Fruit fly (Drosophila melanogaster) whole organism, embryonic: ENCODE measurements around the gene Nepl9.

Experiments
- CG1024 ChIP-seq: fragments of 200-800 bp; sonication (Bioruptor generic); IDR thresholded peaks from 2 replicates; pipeline ENCODE4 v1.3.6; 2022; ENCODE audit warnings: missing biosample characterization, missing genetic modification characterization
- CG10274 ChIP-seq: fragments of 200-800 bp; sonication (Bioruptor generic); optimal IDR thresholded peaks from 3 replicates; lab custom pipeline; 2017; ENCODE audit warnings: missing biosample characterization, mild to moderate bottlenecking, missing genetic modification characterization
- CG12071 ChIP-seq: fragments of 200-800 bp; sonication (Bioruptor generic); optimal IDR thresholded peaks from 3 replicates; lab custom pipeline; 2018; ENCODE audit warnings: missing biosample characterization, mild to moderate bottlenecking, missing genetic modification characterization
- CG13287 ChIP-seq: fragments of 200-800 bp; sonication (Bioruptor generic); IDR thresholded peaks from 2 replicates; pipeline ENCODE4 v1.3.6; 2022; ENCODE audit warnings: missing biosample characterization, missing genetic modification characterization; ENCODE audit not compliant: partially characterized antibody
- CG15269 ChIP-seq: fragments of 200-800 bp; sonication (Bioruptor generic); optimal IDR thresholded peaks from 2 replicates; lab custom pipeline; 2018; ENCODE audit warnings: missing biosample characterization, mild to moderate bottlenecking, missing genetic modification characterization, moderate library complexity
- CG15601 ChIP-seq: fragments of 200-800 bp; sonication (Bioruptor generic); optimal IDR thresholded peaks from 3 replicates; lab custom pipeline; 2019; ENCODE audit warnings: missing biosample characterization, mild to moderate bottlenecking, missing genetic modification characterization, moderate library complexity
- CG1602 ChIP-seq: fragments of 200-800 bp; sonication (Bioruptor generic); optimal IDR thresholded peaks from 3 replicates; lab custom pipeline; 2016; ENCODE audit warnings: missing biosample characterization, missing genetic modification characterization
- CG1647 ChIP-seq: fragments of 200-800 bp; sonication (Bioruptor generic); optimal IDR thresholded peaks from 3 replicates; lab custom pipeline; 2016; ENCODE audit warnings: missing biosample characterization, missing genetic modification characterization
- CG18262 ChIP-seq: fragments of 200-800 bp; optimal IDR thresholded peaks from 3 replicates; lab custom pipeline; 2019; ENCODE audit warnings: missing biosample characterization, mild to moderate bottlenecking, missing genetic modification characterization, moderate library complexity
- CG2889 ChIP-seq: fragments of 200-800 bp; sonication (Bioruptor generic); IDR thresholded peaks from 3 replicates; pipeline ENCODE4 v1.3.6; 2022; ENCODE audit warnings: missing biosample characterization, missing genetic modification characterization
- CG3726 ChIP-seq: fragments of 200-800 bp; sonication (Bioruptor generic); IDR thresholded peaks from 3 replicates; pipeline ENCODE4, ENCODE4 v1.3.6; 2022; ENCODE audit warnings: missing biosample characterization, missing genetic modification characterization
- CG4820 ChIP-seq: fragments of 200-800 bp; sonication (Bioruptor generic); optimal IDR thresholded peaks from 3 replicates; lab custom pipeline; 2016; ENCODE audit warnings: missing biosample characterization, missing genetic modification characterization
- CG6813 ChIP-seq: fragments of 200-800 bp; sonication (Bioruptor generic); optimal IDR thresholded peaks from 2 replicates; lab custom pipeline; 2017; ENCODE audit warnings: missing biosample characterization, missing genetic modification characterization, mild to moderate bottlenecking, moderate library complexity, missing genetic modification reagents
- CG7839 ChIP-seq: fragments of 200-800 bp; sonication (Bioruptor generic); optimal IDR thresholded peaks from 3 replicates; lab custom pipeline; 2018; ENCODE audit warnings: missing biosample characterization, mild to moderate bottlenecking, missing genetic modification characterization, moderate library complexity
- CG8290 ChIP-seq, 3 experiments: fragments of 200-800 bp; sonication (Bioruptor generic); optimal IDR thresholded peaks; 2 replicates each; lab custom pipeline; 2016 to 2019; ENCODE audit warnings: missing biosample characterization in 3 of 3, missing genetic modification characterization in 3 of 3, mild to moderate bottlenecking in 2 of 3, moderate library complexity in 1 of 3
- CG9817 ChIP-seq: fragments of 200-800 bp; sonication (Bioruptor generic); optimal IDR thresholded peaks from 2 replicates; lab custom pipeline; 2018; ENCODE audit warnings: missing biosample characterization, mild to moderate bottlenecking, missing genetic modification characterization, moderate library complexity
- CTCF ChIP-seq: fragments of 200-800 bp; sonication (Bioruptor generic); optimal IDR thresholded peaks from 2 replicates; lab custom pipeline; 2017; ENCODE audit warnings: missing biosample characterization, mild to moderate bottlenecking, missing genetic modification characterization, moderate library complexity
- Eip74EF ChIP-seq, 2 experiments: fragments of 200-800 bp in 1 of 2; fragments of >200 bp in 1 of 2; sonication (Bioruptor generic) in 1 of 2; optimal IDR thresholded peaks; 2 replicates each; lab custom pipeline; 2017 to 2019; ENCODE audit warnings: missing biosample characterization in 2 of 2, missing genetic modification characterization in 2 of 2, mild to moderate bottlenecking in 1 of 2, moderate library complexity in 1 of 2
- HLHmδ ChIP-seq: fragments of 200-800 bp; sonication (Bioruptor generic); optimal IDR thresholded peaks from 2 replicates; lab custom pipeline; 2018; ENCODE audit warnings: missing biosample characterization, mild to moderate bottlenecking, missing genetic modification characterization, moderate library complexity
- Med ChIP-seq: fragments of 200-800 bp; sonication (Bioruptor generic); peaks from one replicate; lab custom pipeline; 2016; ENCODE audit warnings: missing biosample characterization, missing genetic modification characterization, mild to moderate bottlenecking, inconsistent platforms, moderate library complexity
- Mes4 ChIP-seq: fragments of 200-800 bp; sonication (Bioruptor generic); optimal IDR thresholded peaks from 2 replicates; lab custom pipeline; 2016; ENCODE audit warnings: missing biosample characterization, missing genetic modification characterization
- NFAT ChIP-seq: fragments of 200-800 bp; sonication (Bioruptor generic); IDR thresholded peaks from 2 replicates; pipeline ENCODE4 v1.3.6; 2022; ENCODE audit warnings: missing biosample characterization, missing genetic modification characterization
- Oaz ChIP-seq: fragments of 200-800 bp; sonication (Bioruptor generic); IDR thresholded peaks from 2 replicates; pipeline ENCODE4 v1.3.6; 2022; ENCODE audit warnings: missing biosample characterization, missing genetic modification characterization
- Oli ChIP-seq: fragments of 200-800 bp; sonication (Bioruptor generic); optimal IDR thresholded peaks from 2 replicates; lab custom pipeline; 2018; ENCODE audit warnings: missing biosample characterization, mild to moderate bottlenecking, missing genetic modification characterization, moderate library complexity
- Rfx ChIP-seq: fragments of 200-800 bp; sonication (Bioruptor generic); IDR thresholded peaks from 2 replicates; pipeline ENCODE4 v1.3.6; 2022; ENCODE audit warnings: missing biosample characterization, missing genetic modification characterization
- Sox102F ChIP-seq: fragments of 200-800 bp; sonication (Bioruptor generic); optimal IDR thresholded peaks from 2 replicates; lab custom pipeline; 2018; ENCODE audit warnings: missing biosample characterization, mild to moderate bottlenecking, missing genetic modification characterization, moderate library complexity
- Vsx1 ChIP-seq: fragments of 200-800 bp; sonication (Bioruptor generic); optimal IDR thresholded peaks from 2 replicates; lab custom pipeline; 2017; ENCODE audit warnings: missing biosample characterization, mild to moderate bottlenecking, missing genetic modification characterization, missing genetic modification reagents
- az2 ChIP-seq: fragments of 200-800 bp; sonication (Bioruptor generic); optimal IDR thresholded peaks from 3 replicates; lab custom pipeline; 2016; ENCODE audit warnings: missing biosample characterization, missing genetic modification characterization
- cg ChIP-seq: fragments of 200-800 bp; sonication (Bioruptor generic); optimal IDR thresholded peaks from 3 replicates; lab custom pipeline; 2019; ENCODE audit warnings: missing biosample characterization, mild to moderate bottlenecking, missing genetic modification characterization, moderate library complexity
- ci ChIP-seq: fragments of 200-800 bp; sonication (Bioruptor generic); IDR thresholded peaks from 3 replicates; pipeline ENCODE4 v1.3.6; 2022; ENCODE audit warnings: missing biosample characterization, missing genetic modification characterization
- en ChIP-seq: fragments of 200-800 bp; sonication (Bioruptor generic); optimal IDR thresholded peaks from 2 replicates; lab custom pipeline; 2016; ENCODE audit warnings: missing biosample characterization, missing genetic modification characterization
- ewg ChIP-seq: fragments of 200-800 bp; sonication (Bioruptor generic); optimal IDR thresholded peaks from 3 replicates; lab custom pipeline; 2017; ENCODE audit warnings: mild to moderate bottlenecking, missing biosample characterization, missing genetic modification reagents, missing genetic modification characterization
- exex ChIP-seq: fragments of 200-800 bp; sonication (Bioruptor generic); optimal IDR thresholded peaks from 4 replicates; lab custom pipeline; 2018; ENCODE audit warnings: missing biosample characterization, mild to moderate bottlenecking, missing genetic modification characterization, moderate library complexity
- fd64A ChIP-seq: fragments of 200-800 bp; sonication (Bioruptor generic); optimal IDR thresholded peaks from 3 replicates; lab custom pipeline; 2018; ENCODE audit warnings: missing biosample characterization, mild to moderate bottlenecking, missing genetic modification characterization
- fru ChIP-seq: fragments of >200 bp; optimal IDR thresholded peaks from 2 replicates; lab custom pipeline; 2017
- grau ChIP-seq: fragments of 200-800 bp; optimal IDR thresholded peaks from 3 replicates; lab custom pipeline; 2019; ENCODE audit warnings: missing biosample characterization, mild to moderate bottlenecking, missing genetic modification characterization, moderate library complexity
- grn ChIP-seq: fragments of 200-800 bp; sonication (Bioruptor generic); optimal IDR thresholded peaks from 3 replicates; lab custom pipeline; 2017; ENCODE audit warnings: missing biosample characterization, missing genetic modification characterization
- gsb-n ChIP-seq: fragments of 200-800 bp; sonication (Bioruptor generic); optimal IDR thresholded peaks from 3 replicates; lab custom pipeline; 2018; ENCODE audit warnings: missing biosample characterization, mild to moderate bottlenecking, missing genetic modification characterization
- lab ChIP-seq: fragments of 200-800 bp; sonication (Bioruptor generic); optimal IDR thresholded peaks from 3 replicates; lab custom pipeline; 2017; ENCODE audit warnings: missing biosample characterization, missing genetic modification characterization, mild to moderate bottlenecking, moderate library complexity, missing genetic modification reagents
- mirr ChIP-seq: fragments of 200-800 bp; sonication (Bioruptor generic); optimal IDR thresholded peaks from 3 replicates; lab custom pipeline; 2018; ENCODE audit warnings: missing biosample characterization, mild to moderate bottlenecking, missing genetic modification characterization
- sd ChIP-seq: fragments of 200-800 bp; sonication (Bioruptor generic); optimal IDR thresholded peaks from 3 replicates; lab custom pipeline; 2018; ENCODE audit warnings: missing biosample characterization, mild to moderate bottlenecking, missing genetic modification characterization, moderate library complexity
- shn ChIP-seq: fragments of 200-800 bp; sonication (Bioruptor generic); optimal IDR thresholded peaks from 3 replicates; lab custom pipeline; 2016; ENCODE audit warnings: missing biosample characterization, missing genetic modification characterization
- sqz ChIP-seq: fragments of 200-800 bp; sonication (Bioruptor generic); optimal IDR thresholded peaks from 3 replicates; lab custom pipeline; 2018; ENCODE audit warnings: missing biosample characterization, mild to moderate bottlenecking, missing genetic modification characterization
- sug ChIP-seq: fragments of 200-800 bp; optimal IDR thresholded peaks from 2 replicates; lab custom pipeline; 2019; ENCODE audit warnings: missing biosample characterization, mild to moderate bottlenecking, missing genetic modification characterization, moderate library complexity
- trem ChIP-seq: fragments of 200-800 bp; optimal IDR thresholded peaks from 3 replicates; lab custom pipeline; 2019; ENCODE audit warnings: missing biosample characterization, mild to moderate bottlenecking, missing genetic modification characterization, moderate library complexity
- vvl ChIP-seq: fragments of 200-800 bp; sonication (Bioruptor generic); IDR thresholded peaks from 2 replicates; pipeline ENCODE4 v1.3.6; 2022; ENCODE audit warnings: missing biosample characterization, missing genetic modification characterization
- zen ChIP-seq: fragments of 200-800 bp; sonication (Bioruptor generic); optimal IDR thresholded peaks from 3 replicates; lab custom pipeline; 2018; ENCODE audit warnings: missing biosample characterization, mild to moderate bottlenecking, missing genetic modification characterization, moderate library complexity

Gene Nepl9

dm6 chr2L:16868897-16869324 lies 31.9 kb upstream of the Nepl9 start (continued):
- TF ChIP-seq CG12071 (GFP tag; lab: Kevin White, UChicago): no peak
- TF ChIP-seq Oaz: no peak
- TF ChIP-seq CG1024: no peak
- no peak for TF ChIP-seq CG3726
- TF ChIP-seq CG1647 (GFP tag; lab: Kevin White, UChicago): no peak
- TF ChIP-seq Oli (tag; lab: Kevin White, UChicago): peak; percentile 61
- TF ChIP-seq, all 482 proteins: peak for 118

DNA sequence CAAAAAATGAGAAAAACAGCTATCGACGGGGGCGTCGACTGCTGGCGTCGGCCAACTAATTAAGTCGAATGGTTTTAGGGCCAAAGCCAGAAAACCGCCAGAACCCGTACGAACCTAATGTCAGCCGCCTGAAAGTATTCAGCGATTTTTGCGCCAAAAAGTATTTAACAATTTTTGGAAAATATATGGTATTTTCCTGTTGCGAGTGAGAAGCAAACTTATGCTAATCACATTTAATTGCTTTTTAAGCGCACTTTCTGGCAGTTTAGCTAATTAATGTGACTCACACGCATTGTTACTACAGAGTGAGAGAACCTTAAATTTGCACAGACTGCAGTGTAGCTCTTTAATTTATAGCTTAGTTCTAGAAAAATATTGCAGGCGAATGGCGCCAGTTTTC lies 25.5 kb upstream of the Nepl9 start:
- TF ChIP-seq CG9817 (no peak), Mes4 (no peak), CG6813 (GFP tag; lab: Kevin White, UChicago) (no peak), az2 (GFP tag; lab: Kevin White, UChicago) (no peak), vvl (GFP tag; lab: Robert Waterston, UW) (peak; percentile 35; the same call in 1 of the 2 replicates), CG13287 (GFP tag; lab: Robert Waterston, UW) (peak; percentile 16; the same call in 1 of the 2 replicates), Med (peak; percentile 47), sqz (GFP tag; lab: Kevin White, UChicago) (no peak), NFAT (GFP tag; lab: Robert Waterston, UW) (no peak), Vsx1 (GFP tag; lab: Kevin White, UChicago) (peak; percentile 37), CG8290 (GFP tag; optimal IDR thresholded peaks at IDR 0.05; lab: Kevin White, UChicago) (no peak), CG8290 (tag; optimal IDR thresholded peaks at IDR 0.05; lab: Kevin White, UChicago) (peak in 1 of 2 experiments; percentile 14), fd64A (GFP tag; lab: Kevin White, UChicago) (no peak), exex (tag; lab: Kevin White, UChicago) (peak; percentile 75), CTCF (GFP tag; lab: Kevin White, UChicago) (peak; percentile 5), HLHmδ (GFP tag; lab: Kevin White, UChicago) (no peak), ci (0 out of 3 replicates have a peak, but pooled peaks have one; percentile 22), zen (tag; lab: Kevin White, UChicago) (peak; percentile 11)

DNA sequence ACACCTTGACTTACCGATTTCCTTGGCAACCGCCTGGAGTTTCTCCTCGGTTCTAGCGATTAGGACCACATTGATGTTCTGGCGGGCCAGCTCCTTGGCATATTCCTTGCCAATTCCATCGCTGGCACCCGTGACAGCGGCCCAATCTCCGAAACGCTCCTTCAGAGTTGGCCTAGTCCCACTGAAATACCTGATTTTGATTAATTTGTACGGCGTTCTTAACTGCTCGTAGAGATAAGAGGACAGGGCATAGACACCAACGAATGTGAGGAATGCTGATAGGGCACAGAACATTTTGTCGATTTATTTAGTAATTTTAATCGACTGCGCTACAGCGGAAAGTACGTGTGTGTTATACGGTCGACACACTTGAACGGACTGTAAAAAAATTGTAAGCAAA lies 24.1 kb upstream of the Nepl9 start, which contains the start of gene CG6012:
TSS of gene CG6012 (minus strand) at position 364 of the 400 bp plus-strand sequence.
- TF ChIP-seq shn (GFP tag; lab: Kevin White, UChicago) (no peak), Med (peak; percentile 58), exex (tag; lab: Kevin White, UChicago) (peak; percentile 97), CG10274 (GFP tag; lab: Kevin White, UChicago) (peak; percentile 25), sd (peak; percentile 89), grn (GFP tag; lab: Kevin White, UChicago) (peak; percentile 61), grau (tag; lab: Kevin White, UChicago) (no peak), mirr (GFP tag; lab: Kevin White, UChicago) (peak; percentile 86), sug (peak; percentile 71), ewg (no peak), lab (peak; percentile 25)

dm6 chr2L:16859566-16859965 lies 22.5 kb upstream of the Nepl9 start:
- 0 out of 2 replicates have a peak, but pooled peaks have one; percentile 41 for TF ChIP-seq Rfx (GFP tag; lab: Robert Waterston, UW)
- no peak for TF ChIP-seq cg (GFP tag; lab: Kevin White, UChicago)
- no peak for TF ChIP-seq CG1602
- TF ChIP-seq CG7839 (tag; lab: Kevin White, UChicago): peak; percentile 29
- no peak for TF ChIP-seq CG4820 (GFP tag; lab: Kevin White, UChicago)
- peak; percentile 51 for TF ChIP-seq gsb-n (tag; lab: Kevin White, UChicago)
- TF ChIP-seq CG18262 (tag; lab: Kevin White, UChicago): peak; percentile 22
- peak in 1 of 2 experiments; percentile 33 for TF ChIP-seq Eip74EF (GFP tag; optimal IDR thresholded peaks at IDR 0.05; lab: Kevin White, UChicago)
- peak; percentile 60; the same call in 2 of the 3 replicates for TF ChIP-seq CG2889 (GFP tag; lab: Robert Waterston, UW)
- TF ChIP-seq CG15269 (tag; lab: Kevin White, UChicago): peak; percentile 9
- TF ChIP-seq CG15601 (tag; lab: Kevin White, UChicago): peak; percentile 18
- peak; percentile 20 for TF ChIP-seq trem
- peak; percentile 20 for TF ChIP-seq CTCF (GFP tag; lab: Kevin White, UChicago)
- no peak for TF ChIP-seq fru
- no peak for TF ChIP-seq en (GFP tag; lab: Kevin White, UChicago)
- TF ChIP-seq Sox102F: peak; percentile 4
